Worm (Caenorhabditis elegans) whole organism, midembryonic: ENCODE data around the gene elks-1.

Experiments used
- T22C8.4 ChIP-seq: fragments of 200-800 bp; sonication (Bioruptor generic); IDR thresholded peaks from 2 replicates; pipeline ENCODE4 v1.3.6; 2022; ENCODE audit warnings: missing genetic modification characterization, missing compliant biosample characterization
- cog-1 ChIP-seq: sonication (generic microtip); optimal IDR thresholded peaks from 2 replicates; lab custom pipeline; 2016; ENCODE audit warnings: missing genetic modification characterization, missing compliant biosample characterization
- flt-1 ChIP-seq: fragments of 200-800 bp; sonication (Bioruptor generic); IDR thresholded peaks from 2 replicates; pipeline ENCODE4 v1.3.6; 2022; ENCODE audit warnings: missing genetic modification characterization, missing compliant biosample characterization
- klf-2 ChIP-seq: fragments of 200-800 bp; sonication (Bioruptor generic); conservative IDR thresholded peaks from 2 replicates; pipeline ENCODE4 v1.3.6; 2022; ENCODE audit warnings: missing genetic modification reagents, missing genetic modification characterization, missing compliant biosample characterization
- med-1 ChIP-seq: sonication (generic microtip); optimal IDR thresholded peaks from 2 replicates; lab custom pipeline; 2017; ENCODE audit warnings: missing genetic modification characterization, mild to moderate bottlenecking, missing compliant biosample characterization, antibody characterized with exemption, missing genetic modification reagents; ENCODE audit not compliant: insufficient read depth
- tab-1 ChIP-seq: fragments of 200-800 bp; sonication (Bioruptor generic); IDR thresholded peaks from 2 replicates; pipeline ENCODE4 v1.3.6; 2022; ENCODE audit warnings: missing genetic modification characterization, missing compliant biosample characterization
- ztf-23 ChIP-seq: fragments of 200-800 bp; sonication (Bioruptor generic); IDR thresholded peaks from 2 replicates; pipeline ENCODE4 v1.3.6; 2022; ENCODE audit warnings: missing genetic modification reagents, missing genetic modification characterization, missing compliant biosample characterization
- ztf-29 ChIP-seq: fragments of 200-800 bp; sonication (Bioruptor generic); IDR thresholded peaks from 2 replicates; pipeline ENCODE4 v1.3.6; 2022; ENCODE audit warnings: missing genetic modification reagents, missing genetic modification characterization, missing compliant biosample characterization

DNA sequence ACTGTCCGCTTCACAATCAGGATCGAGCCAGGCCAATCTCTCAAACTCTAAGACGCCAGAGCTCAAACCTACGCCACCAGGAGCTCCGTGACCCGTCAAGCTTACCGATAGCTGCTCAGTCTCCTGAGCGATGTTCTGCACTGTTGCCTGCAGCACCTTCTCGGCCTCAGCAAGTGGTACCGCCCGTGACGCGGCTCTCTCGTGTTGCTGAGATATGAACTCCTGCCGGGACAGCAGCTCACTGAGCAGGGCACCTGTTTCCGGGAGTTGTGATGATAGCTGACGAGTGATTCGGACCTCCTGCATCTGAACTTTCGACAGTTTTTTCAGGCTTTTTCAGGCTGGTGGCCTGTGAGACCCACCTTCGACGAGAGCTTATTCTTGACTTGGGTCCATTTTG is 48.3 kb upstream of the elks-1 start:
- TF ChIP-seq med-1 (GFP tag; lab: Kevin White, UChicago) (no peak), ztf-23 (GFP tag; lab: Robert Waterston, UW) (no peak), klf-2 (no peak), flt-1 (no peak), tab-1 (GFP tag; lab: Robert Waterston, UW) (no peak), ztf-29 (GFP tag; lab: Robert Waterston, UW) (no peak), T22C8.4 (GFP tag; lab: Robert Waterston, UW) (no peak), cog-1 (tag; lab: Kevin White, UChicago) (no peak)
